ENCODE assay signal across 1 fruit fly cellular context in genomic region chr3R:15836864-15837824, dm6.
TF ChIP-seq lines count a peak whose summit lies in the region.

ND-23 (minus strand) TSS chr3R:15837117.
spn-E (plus strand) TSS chr3R:15837419.

TF ChIP-seq in whole organism, embryonic, 481 proteins besides CTCF, POLR2A, EP300 and RAD21 (continued from another document and continues in another):
- TF ChIP-seq Six4 (GFP tag; optimal IDR thresholded peaks at IDR 0.05; lab: Kevin White, UChicago) (no peak), HmgZ (tag; optimal IDR thresholded peaks at IDR 0.05; lab: Kevin White, UChicago) (no peak), D19A (tag; optimal IDR thresholded peaks at IDR 0.05; lab: Kevin White, UChicago) (no peak), scrt (GFP tag; optimal IDR thresholded peaks at IDR 0.05; lab: Kevin White, UChicago) (no peak), ash1 (GFP tag; optimal IDR thresholded peaks at IDR 0.05; lab: Kevin White, UChicago) (no peak), Xbp1 (GFP tag; optimal IDR thresholded peaks at IDR 0.05; lab: Kevin White, UChicago) (peak; percentile 45), CG10543 (GFP tag; optimal IDR thresholded peaks at IDR 0.05; lab: Kevin White, UChicago) (peak; percentile 47), Scr (GFP tag; IDR thresholded peaks at IDR 0.05; lab: Robert Waterston, UW; ENCODE audit: partially characterized antibody) (peak; percentile 88), CG11504 (tag; optimal IDR thresholded peaks at IDR 0.05; lab: Kevin White, UChicago) (no peak), CG7839 (tag; optimal IDR thresholded peaks at IDR 0.05; lab: Kevin White, UChicago) (peak; percentile 70), insv (GFP tag; optimal IDR thresholded peaks at IDR 0.05; lab: Kevin White, UChicago) (peak in 1 of 2 experiments; percentile 1), CG10366 (GFP tag; IDR thresholded peaks at IDR 0.05; lab: Robert Waterston, UW) (peak; percentile 35; the same call in 1 of the 2 replicates), CG7745 (tag; optimal IDR thresholded peaks at IDR 0.05; lab: Kevin White, UChicago) (no peak), ttk (GFP tag; IDR thresholded peaks at IDR 0.05; lab: Robert Waterston, UW) (no peak), CG17186 (GFP tag; optimal IDR thresholded peaks at IDR 0.05; lab: Kevin White, UChicago) (no peak), CG10979 (tag; optimal IDR thresholded peaks at IDR 0.05; lab: Kevin White, UChicago) (peak; percentile 58), Trl (optimal IDR thresholded peaks at IDR 0.05; lab: Kevin White, UChicago) (no peak), Trl (GFP tag; optimal IDR thresholded peaks at IDR 0.05; lab: Kevin White, UChicago) (no peak), CG17612 (GFP tag; IDR thresholded peaks at IDR 0.05; lab: Robert Waterston, UW) (no peak), CG10654 (GFP tag; optimal IDR thresholded peaks at IDR 0.05; lab: Kevin White, UChicago) (peak; percentile 27), CG5245 (GFP tag; optimal IDR thresholded peaks at IDR 0.05; lab: Kevin White, UChicago) (no peak), fd96Cb (tag; optimal IDR thresholded peaks at IDR 0.05; lab: Kevin White, UChicago) (no peak), caup (GFP tag; optimal IDR thresholded peaks at IDR 0.05; lab: Kevin White, UChicago; ENCODE audit: severe bottlenecking) (no peak), hbn (GFP tag; IDR thresholded peaks at IDR 0.05; lab: Robert Waterston, UW; ENCODE audit: partially characterized antibody) (peak; percentile 72), ATbp (GFP tag; optimal IDR thresholded peaks at IDR 0.05; lab: Kevin White, UChicago) (no peak), nerfin-2 (GFP tag; IDR thresholded peaks at IDR 0.05; lab: Robert Waterston, UW; ENCODE audit: partially characterized antibody) (0 out of 2 replicates have a peak, but pooled peaks have one; percentile 51), klu (GFP tag; IDR thresholded peaks at IDR 0.05; lab: Robert Waterston, UW) (no peak), tna (GFP tag; IDR thresholded peaks at IDR 0.05; lab: Robert Waterston, UW; ENCODE audit: partially characterized antibody) (no peak), CG18262 (tag; optimal IDR thresholded peaks at IDR 0.05; lab: Kevin White, UChicago) (peak; percentile 69), CG15601 (tag; optimal IDR thresholded peaks at IDR 0.05; lab: Kevin White, UChicago) (no peak), Meics (GFP tag; optimal IDR thresholded peaks at IDR 0.05; lab: Kevin White, UChicago) (peak; percentile 43), CG10147 (GFP tag; optimal IDR thresholded peaks at IDR 0.05; lab: Kevin White, UChicago) (no peak), sna (GFP tag; IDR thresholded peaks at IDR 0.05; lab: Robert Waterston, UW; ENCODE audit: partially characterized antibody) (peak; percentile 87), CG14965 (GFP tag; optimal IDR thresholded peaks at IDR 0.05; lab: Kevin White, UChicago; ENCODE audit: borderline replicate concordance) (no peak), CG2202 (tag; optimal IDR thresholded peaks at IDR 0.05; lab: Kevin White, UChicago) (no peak), Jarid2 (GFP tag; optimal IDR thresholded peaks at IDR 0.05; lab: Kevin White, UChicago) (no peak), Chrac-16 (GFP tag; optimal IDR thresholded peaks at IDR 0.05; lab: Kevin White, UChicago) (peak; percentile 60), Sin3A (optimal IDR thresholded peaks at IDR 0.05; lab: Kevin White, UChicago) (no peak), CG10565 (GFP tag; optimal IDR thresholded peaks at IDR 0.05; lab: Kevin White, UChicago) (no peak), CG12942 (GFP tag; optimal IDR thresholded peaks at IDR 0.05; lab: Kevin White, UChicago) (peak; percentile 44), CG1602 (GFP tag; optimal IDR thresholded peaks at IDR 0.05; lab: Kevin White, UChicago) (peak; percentile 49), CG14050 (GFP tag; IDR thresholded peaks at IDR 0.05; lab: Robert Waterston, UW) (no peak; the same call in 2 of the 3 replicates), fd102C (GFP tag; optimal IDR thresholded peaks at IDR 0.05; lab: Kevin White, UChicago) (no peak), CG17568 (GFP tag; optimal IDR thresholded peaks at IDR 0.05; lab: Kevin White, UChicago) (no peak), CG12219 (GFP tag; optimal IDR thresholded peaks at IDR 0.05; lab: Kevin White, UChicago) (no peak), CG12299 (tag; optimal IDR thresholded peaks at IDR 0.05; lab: Kevin White, UChicago) (no peak), Atf3 (GFP tag; optimal IDR thresholded peaks at IDR 0.05; lab: Kevin White, UChicago) (no peak), Neu2 (GFP tag; optimal IDR thresholded peaks at IDR 0.05; lab: Kevin White, UChicago; ENCODE audit: borderline replicate concordance) (no peak), ara (GFP tag; IDR thresholded peaks at IDR 0.05; lab: Robert Waterston, UW) (no peak), Dll (GFP tag; IDR thresholded peaks at IDR 0.05; lab: Robert Waterston, UW; ENCODE audit: partially characterized antibody) (peak; percentile 94), CG4282 (GFP tag; optimal IDR thresholded peaks at IDR 0.05; lab: Kevin White, UChicago) (no peak), Mad (GFP tag; optimal IDR thresholded peaks at IDR 0.05; lab: Kevin White, UChicago) (no peak), eve (GFP tag; optimal IDR thresholded peaks at IDR 0.05; lab: Kevin White, UChicago) (no peak), vfl (GFP tag; optimal IDR thresholded peaks at IDR 0.05; lab: Kevin White, UChicago) (no peak), CG4404 (GFP tag; IDR thresholded peaks at IDR 0.05; lab: Robert Waterston, UW) (no peak), wek (GFP tag; optimal IDR thresholded peaks at IDR 0.05; lab: Kevin White, UChicago) (peak; percentile 93), hb (GFP tag; IDR thresholded peaks at IDR 0.05; lab: Robert Waterston, UW; ENCODE audit: partially characterized antibody) (no peak), PHDP (tag; optimal IDR thresholded peaks at IDR 0.05; lab: Kevin White, UChicago) (no peak), CG14441 (GFP tag; IDR thresholded peaks at IDR 0.05; lab: Robert Waterston, UW) (no peak), CG34224 (GFP tag; IDR thresholded peaks at IDR 0.05; lab: Robert Waterston, UW; ENCODE audit: partially characterized antibody) (peak; percentile 57; the same call in 1 of the 3 replicates), chm (GFP tag; IDR thresholded peaks at IDR 0.05; lab: Robert Waterston, UW) (no peak), CG15696 (tag; optimal IDR thresholded peaks at IDR 0.05; lab: Kevin White, UChicago) (peak; percentile 67), ham (GFP tag; IDR thresholded peaks at IDR 0.05; lab: Robert Waterston, UW) (no peak), mld (GFP tag; IDR thresholded peaks at IDR 0.05; lab: Robert Waterston, UW; ENCODE audit: partially characterized antibody) (peak; percentile 60; the same call in 1 of the 3 replicates), HLH3B (GFP tag; IDR thresholded peaks at IDR 0.05; lab: Robert Waterston, UW) (0 out of 2 replicates have a peak, but pooled peaks have one; percentile 16), ERR (GFP tag; optimal IDR thresholded peaks at IDR 0.05; lab: Kevin White, UChicago) (no peak), CG34376 (GFP tag; optimal IDR thresholded peaks at IDR 0.05; lab: Kevin White, UChicago) (no peak), jigr1 (GFP tag; IDR thresholded peaks at IDR 0.05; lab: Robert Waterston, UW) (no peak), HLHmδ (GFP tag; optimal IDR thresholded peaks at IDR 0.05; lab: Kevin White, UChicago) (no peak), H15 (GFP tag; IDR thresholded peaks at IDR 0.05; lab: Robert Waterston, UW) (no peak), CG6654 (GFP tag; optimal IDR thresholded peaks at IDR 0.05; lab: Kevin White, UChicago) (no peak), CG11696 (GFP tag; IDR thresholded peaks at IDR 0.05; lab: Robert Waterston, UW) (no peak), lov (optimal IDR thresholded peaks at IDR 0.05; lab: Kevin White, UChicago) (no peak), lov (GFP tag; IDR thresholded peaks at IDR 0.05; lab: Robert Waterston, UW) (no peak), hth (optimal IDR thresholded peaks at IDR 0.05; lab: Kevin White, UChicago) (no peak), lmd (GFP tag; IDR thresholded peaks at IDR 0.05; lab: Robert Waterston, UW) (peak; percentile 22; the same call in 1 of the 2 replicates), CG7987 (GFP tag; optimal IDR thresholded peaks at IDR 0.05; lab: Kevin White, UChicago) (no peak), luna (GFP tag; optimal IDR thresholded peaks at IDR 0.05; lab: Kevin White, UChicago) (no peak), CG18619 (GFP tag; optimal IDR thresholded peaks at IDR 0.05; lab: Kevin White, UChicago) (no peak), CG9215 (GFP tag; IDR thresholded peaks at IDR 0.05; lab: Robert Waterston, UW) (peak; percentile 55; the same call in 1 of the 2 replicates), HLH4C (GFP tag; IDR thresholded peaks at IDR 0.05; lab: Robert Waterston, UW; ENCODE audit: partially characterized antibody) (peak; percentile 65), CG42726 (GFP tag; IDR thresholded peaks at IDR 0.05; lab: Robert Waterston, UW; ENCODE audit: partially characterized antibody) (no peak), fd64A (GFP tag; optimal IDR thresholded peaks at IDR 0.05; lab: Kevin White, UChicago) (no peak), Xrp1 (GFP tag; IDR thresholded peaks at IDR 0.05; lab: Robert Waterston, UW) (peak; percentile 55; the same call in 1 of the 2 replicates), dati (GFP tag; IDR thresholded peaks at IDR 0.05; lab: Robert Waterston, UW) (no peak), CG13287 (GFP tag; IDR thresholded peaks at IDR 0.05; lab: Robert Waterston, UW; ENCODE audit: partially characterized antibody) (peak; percentile 87), CG9609 (GFP tag; optimal IDR thresholded peaks at IDR 0.05; lab: Kevin White, UChicago) (no peak), CG17328 (GFP tag; IDR thresholded peaks at IDR 0.05; lab: Robert Waterston, UW) (peak; percentile 51; the same call in 1 of the 2 replicates), dysf (GFP tag; IDR thresholded peaks at IDR 0.05; lab: Robert Waterston, UW) (peak; percentile 16; the same call in 1 of the 3 replicates), odd (GFP tag; optimal IDR thresholded peaks at IDR 0.05; lab: Kevin White, UChicago) (no peak), ranshi (GFP tag; IDR thresholded peaks at IDR 0.05; lab: Robert Waterston, UW) (peak; percentile 41; the same call in 1 of the 2 replicates), abd-A (tag; optimal IDR thresholded peaks at IDR 0.05; lab: Kevin White, UChicago) (no peak), CG3407 (GFP tag; optimal IDR thresholded peaks at IDR 0.05; lab: Kevin White, UChicago) (no peak), CG11695 (GFP tag; IDR thresholded peaks at IDR 0.05; lab: Robert Waterston, UW) (0 out of 3 replicates have a peak, but pooled peaks have one; percentile 56), sens (GFP tag; lab: Kevin White, UChicago) (peak; percentile 33), Bdp1 (GFP tag; optimal IDR thresholded peaks at IDR 0.05; lab: Kevin White, UChicago) (no peak), Oaz (GFP tag; IDR thresholded peaks at IDR 0.05; lab: Robert Waterston, UW) (no peak), sug (tag; optimal IDR thresholded peaks at IDR 0.05; lab: Kevin White, UChicago) (no peak), Lim3 (GFP tag; IDR thresholded peaks at IDR 0.05; lab: Robert Waterston, UW) (no peak), CG6272 (GFP tag; IDR thresholded peaks at IDR 0.05; lab: Robert Waterston, UW) (no peak; the same call in 1 of the 2 replicates), Awh (GFP tag; IDR thresholded peaks at IDR 0.05; lab: Robert Waterston, UW) (no peak), CG7928 (GFP tag; optimal IDR thresholded peaks at IDR 0.05; lab: Kevin White, UChicago) (no peak), Dfd (GFP tag; optimal IDR thresholded peaks at IDR 0.05; lab: Kevin White, UChicago) (no peak), CG13296 (GFP tag; optimal IDR thresholded peaks at IDR 0.05; lab: Kevin White, UChicago) (peak; percentile 21), Blimp-1 (GFP tag; optimal IDR thresholded peaks at IDR 0.05; lab: Kevin White, UChicago) (no peak), CG6765 (GFP tag; optimal IDR thresholded peaks at IDR 0.05; lab: Kevin White, UChicago) (no peak), onecut (GFP tag; IDR thresholded peaks at IDR 0.05; lab: Robert Waterston, UW) (no peak), dimm (GFP tag; IDR thresholded peaks at IDR 0.05; lab: Robert Waterston, UW) (no peak), Hr3 (GFP tag; optimal IDR thresholded peaks at IDR 0.05; lab: Kevin White, UChicago) (peak; percentile 55), Hr39 (optimal IDR thresholded peaks at IDR 0.05; lab: Kevin White, UChicago) (no peak), ind (GFP tag; optimal IDR thresholded peaks at IDR 0.05; lab: Kevin White, UChicago) (peak; percentile 59), CG8089 (GFP tag; optimal IDR thresholded peaks at IDR 0.05; lab: Kevin White, UChicago) (no peak), CG8924 (tag; optimal IDR thresholded peaks at IDR 0.05; lab: Kevin White, UChicago) (peak; percentile 54), lilli (GFP tag; optimal IDR thresholded peaks at IDR 0.05; lab: Kevin White, UChicago) (peak; percentile 26), Atf6 (GFP tag; IDR thresholded peaks at IDR 0.05; lab: Robert Waterston, UW) (peak; percentile 27; the same call in 1 of the 2 replicates), CG2129 (GFP tag; IDR thresholded peaks at IDR 0.05; lab: Robert Waterston, UW; ENCODE audit: partially characterized antibody) (no peak; the same call in 1 of the 2 replicates), twi (tag; optimal IDR thresholded peaks at IDR 0.05; lab: Kevin White, UChicago) (peak; percentile 49), CG13894 (tag; optimal IDR thresholded peaks at IDR 0.05; lab: Kevin White, UChicago) (no peak), Gug (GFP tag; IDR thresholded peaks at IDR 0.05; lab: Robert Waterston, UW) (no peak), CG31365 (tag; optimal IDR thresholded peaks at IDR 0.05; lab: Kevin White, UChicago) (no peak), aop (GFP tag; IDR thresholded peaks at IDR 0.05; lab: Robert Waterston, UW) (no peak), CG8388 (GFP tag; optimal IDR thresholded peaks at IDR 0.05; lab: Kevin White, UChicago) (peak; percentile 45), CG10462 (GFP tag; optimal IDR thresholded peaks at IDR 0.05; lab: Kevin White, UChicago) (no peak), CG2120 (GFP tag; optimal IDR thresholded peaks at IDR 0.05; lab: Kevin White, UChicago) (peak; percentile 15), CG1647 (GFP tag; optimal IDR thresholded peaks at IDR 0.05; lab: Kevin White, UChicago) (no peak), CG1832 (GFP tag; optimal IDR thresholded peaks at IDR 0.05; lab: Kevin White, UChicago) (no peak), jing (GFP tag; optimal IDR thresholded peaks at IDR 0.05; lab: Kevin White, UChicago) (no peak), sc (optimal IDR thresholded peaks at IDR 0.05; lab: Kevin White, UChicago) (no peak), sc (GFP tag; optimal IDR thresholded peaks at IDR 0.05; lab: Kevin White, UChicago) (no peak), dmrt11E (tag; optimal IDR thresholded peaks at IDR 0.05; lab: Kevin White, UChicago) (peak; percentile 66), tio (GFP tag; optimal IDR thresholded peaks at IDR 0.05; lab: Kevin White, UChicago) (no peak), yki (optimal IDR thresholded peaks at IDR 0.05; lab: Kevin White, UChicago) (no peak)
